Worm (Caenorhabditis elegans): Measurements from ENCODE around the gene snx-17.

snx-17 gene

DNA sequence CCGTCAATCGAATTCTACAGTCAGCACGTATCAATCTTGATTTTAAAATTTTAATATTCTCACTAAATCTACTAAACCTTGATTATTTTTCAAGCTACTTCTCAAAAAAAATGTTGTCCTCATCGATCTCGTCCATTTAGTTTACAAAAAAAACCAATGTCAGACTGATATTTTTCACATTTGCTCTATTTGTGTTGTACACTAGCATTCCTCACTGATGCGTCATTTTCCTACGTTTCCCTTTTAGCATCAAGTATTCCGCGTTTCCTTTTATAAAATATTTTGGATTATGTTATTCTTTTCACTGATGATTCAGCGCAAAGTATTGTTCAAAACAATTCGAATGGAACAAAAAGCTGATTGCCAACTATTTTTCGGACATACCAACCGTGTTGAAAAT, 17.4 kb upstream of the snx-17 start, which contains the start of gene ttr-34:
TSS of gene ttr-34 (plus strand) at position 301 of the 400 bp plus-strand sequence.
- TF ChIP-seq aly-2 (tag; optimal IDR thresholded peaks at IDR 0.05) (no peak), nhr-12 (tag; optimal IDR thresholded peaks at IDR 0.05) (no peak), ceh-16 (tag; optimal IDR thresholded peaks at IDR 0.05) (no peak), pha-4 (tag; optimal IDR thresholded peaks at IDR 0.05) (no peak), mdl-1 (tag; optimal IDR thresholded peaks at IDR 0.05) (no peak)

DNA sequence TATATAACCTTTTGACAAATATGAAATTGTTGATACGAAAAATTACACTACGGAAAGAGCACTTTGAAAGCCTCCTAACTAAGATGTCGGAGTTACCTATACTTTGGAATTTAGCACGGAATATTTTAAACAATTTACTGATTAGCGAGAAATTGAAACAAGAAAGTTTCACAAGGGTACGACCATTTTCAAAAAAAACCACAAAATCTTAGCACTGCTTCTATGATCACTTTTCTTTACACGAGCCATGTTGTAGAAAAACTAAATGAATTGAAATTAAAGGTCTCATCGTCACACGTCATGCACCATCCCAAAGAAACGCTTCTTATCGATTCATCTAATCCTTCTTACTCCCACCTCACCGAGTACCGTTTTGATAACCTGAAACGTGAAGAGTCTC, 12.7 kb upstream of the snx-17 start, which contains the start of gene F09A5.2:
TSS of gene F09A5.2 (plus strand) at position 301 of the 400 bp plus-strand sequence.
- TF ChIP-seq sea-2 (GFP tag; optimal IDR thresholded peaks at IDR 0.05) (no peak), nhr-77 (tag; optimal IDR thresholded peaks at IDR 0.05) (no peak), aly-2 (tag; optimal IDR thresholded peaks at IDR 0.05) (no peak), nhr-43 (tag; optimal IDR thresholded peaks at IDR 0.05; ENCODE audit: poor library complexity, severe bottlenecking) (no peak), nhr-12 (tag; optimal IDR thresholded peaks at IDR 0.05) (no peak), ceh-9 (tag; optimal IDR thresholded peaks at IDR 0.05) (no peak), nfya-1 (tag; optimal IDR thresholded peaks at IDR 0.05; ENCODE audit: insufficient read depth) (no peak), pha-4 (tag; optimal IDR thresholded peaks at IDR 0.05) (no peak), zag-1 (tag; optimal IDR thresholded peaks at IDR 0.05) (no peak), daf-12 (tag; optimal IDR thresholded peaks at IDR 0.05) (no peak), R02D3.7 (tag; optimal IDR thresholded peaks at IDR 0.05) (no peak), fos-1 (tag; optimal IDR thresholded peaks at IDR 0.05) (no peak), lsy-12 (tag; optimal IDR thresholded peaks at IDR 0.05) (no peak), tbx-2 (tag; optimal IDR thresholded peaks at IDR 0.05) (no peak), nhr-237 (tag; optimal IDR thresholded peaks at IDR 0.05) (no peak), pqm-1 (tag; optimal IDR thresholded peaks at IDR 0.05) (no peak)

DNA sequence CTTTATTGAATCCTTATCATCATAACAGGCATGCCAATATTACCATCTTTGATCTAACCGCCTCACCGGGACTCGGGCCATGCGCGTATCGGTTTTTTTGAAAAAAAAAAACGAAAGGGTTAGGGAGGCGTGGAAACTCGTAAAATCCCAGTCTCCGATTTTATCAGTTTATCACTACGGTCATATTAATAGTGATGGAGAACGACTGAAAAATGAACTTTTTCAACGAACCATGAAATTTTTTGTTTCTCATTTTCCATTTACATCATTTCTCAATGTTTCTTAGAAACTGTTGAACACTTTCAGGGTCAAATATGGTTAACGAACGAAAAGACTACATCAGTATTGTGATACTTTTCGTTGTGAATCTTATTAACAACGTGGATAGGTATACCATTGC, 7.9 kb upstream of the snx-17 start, which contains the start of gene spin-3:
TSS of gene spin-3 (plus strand) at position 301 of the 400 bp plus-strand sequence.
- no peak for TF ChIP-seq elt-1 (tag; optimal IDR thresholded peaks at IDR 0.05)
- TF ChIP-seq elt-2 (tag; optimal IDR thresholded peaks at IDR 0.05): peak; percentile 21

DNA sequence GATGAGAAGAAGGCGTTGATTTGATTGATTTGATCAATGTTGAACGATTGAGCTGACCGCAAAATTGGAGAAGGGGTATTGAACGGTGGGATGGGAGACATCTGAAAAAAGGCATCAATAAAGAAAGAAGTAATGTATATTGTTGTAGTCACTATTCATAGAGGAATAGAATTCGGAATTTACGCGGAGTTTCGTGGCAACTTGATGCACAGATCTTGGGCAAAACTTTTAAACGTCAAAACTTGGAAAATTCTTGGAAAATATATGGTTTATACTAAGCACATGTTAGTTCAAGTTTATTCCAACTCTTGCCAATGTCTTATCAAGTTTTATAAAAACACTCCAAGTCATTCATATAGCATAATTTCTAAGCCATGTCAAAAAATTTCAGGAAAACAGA, 4.3 kb upstream of the snx-17 start, which contains the start of gene F17H10.4:
TSS of gene F17H10.4 (minus strand) at position 101 of the 400 bp plus-strand sequence.
- TF ChIP-seq nhr-25 (tag; optimal IDR thresholded peaks at IDR 0.05) (no peak), hmg-11 (tag; optimal IDR thresholded peaks at IDR 0.05) (no peak), nhr-11 (tag; optimal IDR thresholded peaks at IDR 0.05) (no peak), unc-39 (tag; optimal IDR thresholded peaks at IDR 0.05) (no peak), nhr-67 (tag; optimal IDR thresholded peaks at IDR 0.05) (no peak), ceh-28 (tag; optimal IDR thresholded peaks at IDR 0.05) (no peak), nhr-12 (tag; optimal IDR thresholded peaks at IDR 0.05) (no peak), ceh-9 (tag; optimal IDR thresholded peaks at IDR 0.05) (no peak), lin-15B (tag; optimal IDR thresholded peaks at IDR 0.05) (no peak)

DNA sequence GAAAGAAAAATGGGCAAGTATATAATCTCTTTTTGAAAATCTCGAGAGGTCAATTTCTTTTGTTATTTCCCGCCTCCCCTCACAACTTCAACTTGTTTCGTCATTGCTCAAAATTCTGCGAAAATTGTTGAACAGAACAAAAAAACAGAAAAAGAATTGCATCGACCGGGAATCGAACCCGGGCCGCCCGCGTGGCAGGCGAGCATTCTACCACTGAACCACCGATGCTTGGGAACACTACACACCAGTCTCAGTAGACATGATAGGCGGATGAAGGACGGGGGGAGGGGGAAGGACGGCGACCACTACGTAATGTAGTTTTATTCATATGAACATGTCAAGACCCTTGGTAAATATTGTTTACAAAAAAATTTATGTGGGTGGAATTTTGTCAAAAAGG, 987 bp downstream of the snx-17 start:
- TF ChIP-seq nhr-43 (tag; optimal IDR thresholded peaks at IDR 0.05; ENCODE audit: poor library complexity, severe bottlenecking) (peak; percentile 49), nhr-28 (tag; optimal IDR thresholded peaks at IDR 0.05) (no peak), tbx-2 (tag; optimal IDR thresholded peaks at IDR 0.05) (peak; percentile 14), elt-3 (tag; optimal IDR thresholded peaks at IDR 0.05) (peak in 1 of 3 experiments; percentile 48), nhr-25 (tag; optimal IDR thresholded peaks at IDR 0.05) (peak; percentile 65), hmg-11 (tag; optimal IDR thresholded peaks at IDR 0.05) (peak; percentile 61), nhr-23 (tag; optimal IDR thresholded peaks at IDR 0.05) (peak; percentile 48), lin-39 (tag; optimal IDR thresholded peaks at IDR 0.05) (peak; percentile 69), fos-1 (tag; optimal IDR thresholded peaks at IDR 0.05) (no peak), egl-5 (tag; optimal IDR thresholded peaks at IDR 0.05) (no peak), skn-1 (tag; optimal IDR thresholded peaks at IDR 0.05) (no peak), ama-1 (optimal IDR thresholded peaks at IDR 0.05) (peak; percentile 53), nhr-12 (tag; optimal IDR thresholded peaks at IDR 0.05) (no peak), nfya-1 (tag; optimal IDR thresholded peaks at IDR 0.05; ENCODE audit: insufficient read depth) (peak; percentile 62), lsy-12 (tag; optimal IDR thresholded peaks at IDR 0.05) (peak; percentile 82), jun-1 (tag; optimal IDR thresholded peaks at IDR 0.05) (peak; percentile 53), snpc-4 (tag; optimal IDR thresholded peaks at IDR 0.05) (peak; percentile 63), unc-62 (GFP tag; optimal IDR thresholded peaks at IDR 0.05) (no peak), pha-4 (tag; optimal IDR thresholded peaks at IDR 0.05) (peak; percentile 74), nhr-77 (tag; optimal IDR thresholded peaks at IDR 0.05) (no peak), fkh-10 (GFP tag; optimal IDR thresholded peaks at IDR 0.05) (no peak), elt-2 (tag; optimal IDR thresholded peaks at IDR 0.05) (peak; percentile 65), ceh-28 (tag; optimal IDR thresholded peaks at IDR 0.05) (no peak)

All from whole organism, L3 larva.